Worm (Caenorhabditis elegans) whole organism, mixed stage, embryonic: ENCODE data around the gene K09E3.2.

Source experiments
- M03D4.4 ChIP-seq: sonication (generic microtip); optimal IDR thresholded peaks from 2 replicates; lab custom pipeline; 2017; ENCODE audit warnings: mild to moderate bottlenecking, missing genetic modification characterization, missing compliant biosample characterization
- bed-3 ChIP-seq: fragments of 200-800 bp; sonication (Bioruptor generic); optimal IDR thresholded peaks from 3 replicates; lab custom pipeline; 2018; ENCODE audit warnings: mild to moderate bottlenecking, missing genetic modification characterization, moderate library complexity, missing compliant biosample characterization
- blmp-1 ChIP-seq: fragments of 150-350 bp; optimal IDR thresholded peaks from 2 replicates; lab custom pipeline; 2014; ENCODE audit warnings: missing biosample characterization, missing genetic modification characterization
- ceh-39 ChIP-seq: fragments of 150-350 bp; optimal IDR thresholded peaks from 2 replicates; lab custom pipeline; 2014; ENCODE audit warnings: missing biosample characterization, missing genetic modification characterization
- ceh-43 ChIP-seq: fragments of 200-800 bp; sonication (Bioruptor generic); optimal IDR thresholded peaks from 2 replicates; lab custom pipeline; 2018; ENCODE audit warnings: mild to moderate bottlenecking, missing genetic modification characterization, moderate library complexity, missing compliant biosample characterization
- ceh-83 ChIP-seq: fragments of 200-800 bp; sonication (Bioruptor generic); optimal IDR thresholded peaks from 2 replicates; lab custom pipeline; 2018; ENCODE audit warnings: mild to moderate bottlenecking, missing genetic modification characterization, missing compliant biosample characterization
- ces-1 ChIP-seq: fragments of 150-350 bp; optimal IDR thresholded peaks from 2 replicates; lab custom pipeline; 2014; ENCODE audit warnings: missing biosample characterization, missing genetic modification reagents, missing genetic modification characterization
- cnd-1 ChIP-seq: fragments of 200-800 bp; sonication (Bioruptor generic); optimal IDR thresholded peaks from 2 replicates; lab custom pipeline; 2018; ENCODE audit warnings: mild to moderate bottlenecking, missing genetic modification characterization, missing compliant biosample characterization
- drap-1 ChIP-seq: fragments of 200-800 bp; sonication (Bioruptor generic); optimal IDR thresholded peaks from 3 replicates; lab custom pipeline; 2018; ENCODE audit warnings: mild to moderate bottlenecking, missing genetic modification characterization, missing compliant biosample characterization
- elt-1 ChIP-seq: sonication (generic microtip); optimal IDR thresholded peaks from 2 replicates; lab custom pipeline; 2017; ENCODE audit warnings: missing genetic modification characterization, mild to moderate bottlenecking, missing compliant biosample characterization, antibody characterized with exemption, moderate library complexity, borderline replicate concordance; ENCODE audit not compliant: insufficient read depth
- elt-3 ChIP-seq: fragments of 150-350 bp; optimal IDR thresholded peaks from 2 replicates; lab custom pipeline; 2014; ENCODE audit warnings: missing biosample characterization, missing genetic modification characterization
- flh-1 ChIP-seq: fragments of 200-800 bp; sonication (Bioruptor generic); optimal IDR thresholded peaks from 2 replicates; lab custom pipeline; 2018; ENCODE audit warnings: mild to moderate bottlenecking, missing genetic modification characterization, moderate library complexity, missing compliant biosample characterization
- ham-2 ChIP-seq: fragments of 200-800 bp; sonication (Bioruptor generic); optimal IDR thresholded peaks from 2 replicates; lab custom pipeline; 2018; ENCODE audit warnings: mild to moderate bottlenecking, missing genetic modification characterization, missing compliant biosample characterization
- lin-32 ChIP-seq: fragments of 200-800 bp; sonication (Bioruptor generic); optimal IDR thresholded peaks from 2 replicates; lab custom pipeline; 2018; ENCODE audit warnings: mild to moderate bottlenecking, missing genetic modification characterization, missing compliant biosample characterization
- lsy-2 ChIP-seq: fragments of 150-350 bp; optimal IDR thresholded peaks from 2 replicates; lab custom pipeline; 2014; ENCODE audit warnings: missing biosample characterization, missing genetic modification characterization
- mab-5 ChIP-seq: fragments of 150-350 bp; optimal IDR thresholded peaks from 2 replicates; lab custom pipeline; 2014; ENCODE audit warnings: missing biosample characterization, missing genetic modification characterization
- mep-1 ChIP-seq: fragments of 150-350 bp; optimal IDR thresholded peaks from 2 replicates; lab custom pipeline; 2017; ENCODE audit warnings: missing biosample characterization, missing genetic modification reagents, missing genetic modification characterization, inconsistent platforms
- mls-2 ChIP-seq: sonication (generic microtip); optimal IDR thresholded peaks from 2 replicates; lab custom pipeline; 2016; ENCODE audit warnings: mild to moderate bottlenecking, missing genetic modification characterization, moderate library complexity, missing compliant biosample characterization
- nhr-12 ChIP-seq: fragments of 150-350 bp; optimal IDR thresholded peaks from 2 replicates; lab custom pipeline; 2014; ENCODE audit warnings: missing biosample characterization, missing genetic modification characterization
- nhr-2 ChIP-seq: fragments of 150-350 bp; optimal IDR thresholded peaks from 2 replicates; lab custom pipeline; 2014; ENCODE audit warnings: missing biosample characterization, missing genetic modification characterization
- nhr-237 ChIP-seq: fragments of 150-350 bp; optimal IDR thresholded peaks from 2 replicates; lab custom pipeline; 2014; ENCODE audit warnings: missing biosample characterization, missing genetic modification characterization
- nhr-28 ChIP-seq: fragments of 150-350 bp; optimal IDR thresholded peaks from 2 replicates; lab custom pipeline; 2014; ENCODE audit warnings: missing biosample characterization, missing genetic modification characterization
- nhr-76 ChIP-seq: sonication (generic microtip); optimal IDR thresholded peaks from 2 replicates; lab custom pipeline; 2017; ENCODE audit warnings: missing biosample characterization, missing genetic modification characterization
- pha-4 ChIP-seq: fragments of 150-350 bp; optimal IDR thresholded peaks from 2 replicates; lab custom pipeline; 2018; ENCODE audit warnings: missing biosample characterization, missing genetic modification reagents, missing genetic modification characterization
- sem-2 ChIP-seq: fragments of 200-800 bp; sonication (Bioruptor generic); optimal IDR thresholded peaks from 2 replicates; lab custom pipeline; 2018; ENCODE audit warnings: mild to moderate bottlenecking, missing genetic modification characterization, missing compliant biosample characterization
- snpc-4 ChIP-seq: fragments of 150-350 bp; optimal IDR thresholded peaks from 2 replicates; lab custom pipeline; 2014; ENCODE audit warnings: missing biosample characterization, missing genetic modification characterization
- sptf-1 ChIP-seq: sonication (generic microtip); optimal IDR thresholded peaks from 2 replicates; lab custom pipeline; 2017; ENCODE audit warnings: mild to moderate bottlenecking, missing genetic modification characterization, moderate library complexity, missing compliant biosample characterization
- unc-120 ChIP-seq: sonication (generic microtip); optimal IDR thresholded peaks from 2 replicates; lab custom pipeline; 2017; ENCODE audit warnings: missing genetic modification characterization, missing compliant biosample characterization; ENCODE audit not compliant: poor library complexity, severe bottlenecking
- unc-39 ChIP-seq: fragments of 150-350 bp; optimal IDR thresholded peaks from 2 replicates; lab custom pipeline; 2014; ENCODE audit warnings: missing biosample characterization, missing genetic modification characterization
- unc-62 ChIP-seq: fragments of 150-350 bp; optimal IDR thresholded peaks from 2 replicates; lab custom pipeline; 2014; ENCODE audit warnings: missing biosample characterization, missing genetic modification reagents, missing genetic modification characterization
- zip-8 ChIP-seq: fragments of 150-350 bp; optimal IDR thresholded peaks from 2 replicates; lab custom pipeline; 2014; ENCODE audit warnings: missing biosample characterization, missing genetic modification characterization
- ztf-11 ChIP-seq: fragments of 150-350 bp; optimal IDR thresholded peaks from 2 replicates; lab custom pipeline; 2014; ENCODE audit warnings: missing biosample characterization, missing genetic modification characterization

Gene K09E3.2

DNA sequence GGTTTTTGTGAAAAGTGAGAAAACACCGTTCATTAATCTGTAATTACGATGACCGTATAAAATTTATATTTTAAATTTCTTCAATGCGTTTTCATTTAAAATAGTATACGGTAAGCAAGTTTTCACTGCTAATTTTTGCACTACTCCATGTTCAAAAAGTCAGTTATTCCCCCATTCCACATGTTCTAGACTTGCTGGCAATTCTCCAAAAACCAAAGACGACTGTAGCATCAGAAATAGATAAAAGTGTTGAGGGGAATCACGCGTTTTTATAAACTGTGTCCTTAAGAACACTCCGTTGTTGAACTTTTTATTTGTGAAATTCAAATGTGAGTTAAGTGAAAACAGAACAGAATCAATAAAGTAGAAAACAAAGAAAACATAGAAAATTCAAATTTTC is 18.2 kb downstream of the K09E3.2 start:
- TF ChIP-seq ceh-39 (tag; lab: Kevin White, UChicago) (no peak), pha-4 (tag; lab: Kevin White, UChicago) (no peak), unc-39 (tag; lab: Kevin White, UChicago) (no peak), blmp-1 (no peak), lin-32 (GFP tag; lab: Kevin White, UChicago) (no peak), bed-3 (no peak), ceh-83 (GFP tag; lab: Kevin White, UChicago) (no peak), unc-120 (tag; lab: Kevin White, UChicago) (no peak), unc-62 (GFP tag; lab: Kevin White, UChicago) (no peak), ceh-43 (GFP tag; lab: Kevin White, UChicago) (no peak), nhr-12 (tag; lab: Kevin White, UChicago) (no peak), zip-8 (tag; lab: Kevin White, UChicago) (no peak), sem-2 (GFP tag; lab: Kevin White, UChicago) (no peak)

DNA sequence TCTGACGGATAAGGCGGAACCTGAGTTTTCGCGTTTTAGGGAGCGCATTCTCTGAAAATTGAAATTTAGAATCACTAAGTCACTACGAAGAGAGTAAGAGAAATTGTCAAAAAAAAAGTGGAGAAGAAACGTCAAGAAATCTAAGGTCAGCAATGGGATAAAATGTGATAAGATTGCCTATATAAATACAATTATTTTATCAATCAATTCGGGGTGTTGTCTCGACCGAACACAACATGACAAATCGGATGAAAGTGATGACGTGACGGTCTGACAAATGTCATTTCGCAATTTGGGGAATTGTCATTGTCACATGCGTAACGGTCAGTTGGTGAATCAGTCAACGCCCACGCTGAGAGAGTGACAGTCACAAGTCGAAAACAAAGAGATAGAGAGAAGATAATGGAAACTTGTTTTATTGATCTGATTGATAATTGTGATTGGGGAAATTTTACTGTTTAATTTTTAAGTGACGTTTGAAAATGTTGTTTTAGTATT is 20.6 kb downstream of the K09E3.2 start, which contains the start of gene cnp-3:
Gene cnp-3 (minus strand): TSS at position 51 of the 498 bp plus-strand sequence.
- TF ChIP-seq unc-62 (GFP tag; lab: Kevin White, UChicago) (peak; percentile 59), ceh-83 (GFP tag; lab: Kevin White, UChicago) (no peak)
- TF ChIP-seq, all 35 proteins: peak for 1

DNA sequence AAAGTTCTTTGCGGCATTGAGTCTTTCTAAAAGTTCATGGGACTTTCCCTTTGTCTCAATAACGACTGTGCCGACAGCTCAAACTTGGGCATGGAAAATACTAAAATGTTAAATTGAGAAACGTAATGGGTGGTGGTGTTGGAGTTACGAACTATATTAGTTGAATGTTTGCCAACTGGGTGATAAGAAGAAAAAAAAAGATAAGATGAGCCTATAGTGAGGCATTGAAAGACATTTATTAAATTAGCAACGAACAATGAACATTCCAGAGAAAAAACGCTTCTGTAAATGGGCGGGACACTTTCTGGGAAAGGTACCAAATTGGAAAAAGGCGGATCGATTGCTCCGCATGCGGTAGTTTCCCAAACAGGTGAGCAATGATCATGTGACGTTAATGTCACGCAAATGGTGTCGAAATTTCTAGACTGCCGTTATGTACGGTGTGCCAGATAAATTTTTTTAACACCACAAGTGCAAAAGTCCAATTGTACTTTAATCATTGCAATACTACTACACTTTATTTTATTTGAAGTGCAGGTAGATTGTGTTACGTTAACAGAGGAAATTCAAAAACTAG is 21.8 kb downstream of the K09E3.2 start:
- TF ChIP-seq unc-120 (tag; lab: Kevin White, UChicago) (no peak), nhr-2 (tag; lab: Kevin White, UChicago) (no peak), nhr-237 (tag; lab: Kevin White, UChicago) (no peak), sptf-1 (tag; lab: Kevin White, UChicago) (no peak), ces-1 (GFP tag; lab: Kevin White, UChicago) (no peak), bed-3 (no peak), lin-32 (GFP tag; lab: Kevin White, UChicago) (no peak), unc-39 (tag; lab: Kevin White, UChicago) (no peak), M03D4.4 (no peak), ceh-39 (tag; lab: Kevin White, UChicago) (no peak), mab-5 (tag; lab: Kevin White, UChicago) (no peak), elt-3 (tag; lab: Kevin White, UChicago) (no peak), elt-1 (no peak), mep-1 (no peak), unc-62 (GFP tag; lab: Kevin White, UChicago) (no peak), sem-2 (GFP tag; lab: Kevin White, UChicago) (no peak), ceh-43 (GFP tag; lab: Kevin White, UChicago) (no peak), ceh-83 (GFP tag; lab: Kevin White, UChicago) (no peak), nhr-28 (tag; lab: Kevin White, UChicago) (no peak)
- TF ChIP-seq, all 35 proteins: peak for 0

DNA sequence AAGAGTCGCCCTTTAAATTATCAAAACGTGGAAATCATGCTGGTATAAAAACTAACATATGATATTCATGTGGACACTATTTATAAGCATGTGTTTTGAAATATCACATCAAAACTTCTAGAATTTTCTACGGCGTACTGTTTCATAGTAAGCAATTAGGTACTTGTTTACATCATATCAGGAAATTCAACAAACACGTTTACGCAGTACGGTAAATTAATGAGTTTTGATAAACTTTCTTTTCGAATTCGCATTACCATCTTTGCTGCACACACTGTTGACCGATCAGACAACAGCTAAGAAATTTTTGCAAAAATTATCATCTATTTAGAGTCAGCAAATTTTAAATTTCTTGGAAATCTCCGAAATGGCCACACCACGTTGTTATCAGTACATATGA is 23.0 kb downstream of the K09E3.2 start:
- TF ChIP-seq mls-2 (tag; lab: Kevin White, UChicago) (no peak), ces-1 (GFP tag; lab: Kevin White, UChicago) (no peak), nhr-237 (tag; lab: Kevin White, UChicago) (no peak), nhr-76 (tag; lab: Kevin White, UChicago) (no peak), M03D4.4 (no peak), snpc-4 (no peak), mab-5 (tag; lab: Kevin White, UChicago) (no peak), ztf-11 (tag; lab: Kevin White, UChicago) (no peak), flh-1 (GFP tag; lab: Kevin White, UChicago) (no peak), nhr-28 (tag; lab: Kevin White, UChicago) (no peak), ham-2 (no peak), blmp-1 (no peak), drap-1 (GFP tag; lab: Kevin White, UChicago) (no peak), nhr-12 (tag; lab: Kevin White, UChicago) (no peak), ceh-83 (GFP tag; lab: Kevin White, UChicago) (no peak), cnd-1 (tag; lab: Kevin White, UChicago) (no peak), lsy-2 (no peak)
